Fruit fly (Drosophila melanogaster) whole organism, larva: Measurements from ENCODE around the gene Shawn.

Experiments
- noc ChIP-seq: fragments of 200-800 bp; sonication (Bioruptor generic); optimal IDR thresholded peaks from 3 replicates; lab custom pipeline; 2019; ENCODE audit warnings: missing biosample characterization, mild to moderate bottlenecking, missing genetic modification characterization, moderate library complexity

The Shawn gene

dm6 chrX:19637434-19638327, 26.4 kb downstream of the Shawn start:
- no peak for TF ChIP-seq noc (tag; lab: Kevin White, UChicago)

dm6 chrX:19638328-19638940, 27.1 kb downstream of the Shawn start, which contains the start of gene Rcd-1:
Rcd-1 (plus strand) TSS chrX:19638767.
- TF ChIP-seq noc (tag; lab: Kevin White, UChicago): no peak

- TF ChIP-seq noc (tag; lab: Kevin White, UChicago): no peak
These were observed 29.5 kb downstream of the Shawn start for dm6 chrX:19640707-19641248.

dm6 chrX:19642819-19643504, 31.6 kb downstream of the Shawn start, which contains the start of the genes CG12237 and Sec61gamma:
CG12237 (minus strand) TSS chrX:19642869.
Sec61gamma (plus strand) TSS chrX:19643327.
- TF ChIP-seq noc (tag; lab: Kevin White, UChicago): no peak

- no peak for TF ChIP-seq noc (tag; lab: Kevin White, UChicago)
These were observed 34.7 kb downstream of the Shawn start, which contains the start of gene Arp10 for dm6 chrX:19645873-19646541. Arp10 (minus strand) TSS chrX:19646176.

- no peak for TF ChIP-seq noc (tag; lab: Kevin White, UChicago)
These were observed 40.6 kb downstream of the Shawn start, which contains the start of the genes Ranbp21 and Elys for dm6 chrX:19651757-19652419. Ranbp21 (minus strand) TSS chrX:19652269. Elys (plus strand) TSS chrX:19652305.

dm6 chrX:19662583-19663195, 51.4 kb downstream of the Shawn start:
- no peak for TF ChIP-seq noc (tag; lab: Kevin White, UChicago)

dm6 chrX:19663196-19663858, 52.0 kb downstream of the Shawn start:
- no peak for TF ChIP-seq noc (tag; lab: Kevin White, UChicago)

- TF ChIP-seq noc (tag; lab: Kevin White, UChicago): no peak
These were observed 52.8 kb downstream of the Shawn start, which contains the start of the genes CG14223 and Ssu72 for dm6 chrX:19663859-19664728. CG14223 (minus strand) TSS chrX:19663971. Ssu72 (plus strand) TSS chrX:19664561.
